Worm (Caenorhabditis elegans) whole organism, midembryonic: ENCODE data around the gene farl-11.

Source experiments
- flt-1 ChIP-seq: fragments of 200-800 bp; sonication (Bioruptor generic); IDR thresholded peaks from 2 replicates; pipeline ENCODE4 v1.3.6; 2022; ENCODE audit warnings: missing genetic modification characterization, missing compliant biosample characterization
- tab-1 ChIP-seq: fragments of 200-800 bp; sonication (Bioruptor generic); IDR thresholded peaks from 2 replicates; pipeline ENCODE4 v1.3.6; 2022; ENCODE audit warnings: missing genetic modification characterization, missing compliant biosample characterization
- ztf-29 ChIP-seq: fragments of 200-800 bp; sonication (Bioruptor generic); IDR thresholded peaks from 2 replicates; pipeline ENCODE4 v1.3.6; 2022; ENCODE audit warnings: missing genetic modification reagents, missing genetic modification characterization, missing compliant biosample characterization

ce11 chrII:7122661-7123418, 18.0 kb upstream of the farl-11 start, which contains the start of gene F10E7.11:
- TF ChIP-seq flt-1 (GFP tag; lab: Robert Waterston, UW) (no peak), tab-1 (GFP tag; lab: Robert Waterston, UW) (no peak), ztf-29 (GFP tag; lab: Robert Waterston, UW) (no peak)
